Fruit fly (Drosophila melanogaster) whole organism, embryonic: Measurements from ENCODE around the gene CG42307.

Experiments used
- ATbp ChIP-seq: fragments of 200-800 bp; sonication (Bioruptor generic); optimal IDR thresholded peaks from 2 replicates; lab custom pipeline; 2017; ENCODE audit warnings: missing biosample characterization, mild to moderate bottlenecking, missing genetic modification characterization, missing genetic modification reagents
- B-H2 ChIP-seq: fragments of 200-800 bp; sonication (Bioruptor generic); optimal IDR thresholded peaks from 2 replicates; lab custom pipeline; 2018; ENCODE audit warnings: missing biosample characterization, mild to moderate bottlenecking, missing genetic modification characterization
- CG10565 ChIP-seq: fragments of 200-800 bp; sonication (Bioruptor generic); optimal IDR thresholded peaks from 3 replicates; lab custom pipeline; 2016; ENCODE audit warnings: missing biosample characterization, mild to moderate bottlenecking, missing genetic modification characterization
- CG12071 ChIP-seq: fragments of 200-800 bp; sonication (Bioruptor generic); optimal IDR thresholded peaks from 3 replicates; lab custom pipeline; 2018; ENCODE audit warnings: missing biosample characterization, mild to moderate bottlenecking, missing genetic modification characterization
- CG13123 ChIP-seq: fragments of 200-800 bp; sonication (Bioruptor generic); optimal IDR thresholded peaks from 2 replicates; lab custom pipeline; 2016; ENCODE audit warnings: missing biosample characterization, missing genetic modification characterization
- CG14014 ChIP-seq: fragments of 200-800 bp; sonication (Bioruptor generic); IDR thresholded peaks from 2 replicates; pipeline ENCODE4 v1.3.6; 2022; ENCODE audit warnings: missing biosample characterization, missing genetic modification characterization
- CG16863 ChIP-seq: fragments of 200-800 bp; sonication (Bioruptor generic); optimal IDR thresholded peaks from 3 replicates; lab custom pipeline; 2016; ENCODE audit warnings: missing biosample characterization, missing genetic modification characterization
- CG30403 ChIP-seq: fragments of 200-800 bp; sonication (Bioruptor generic); optimal IDR thresholded peaks from 3 replicates; lab custom pipeline; 2016; ENCODE audit warnings: missing biosample characterization, missing genetic modification characterization
- CG4424 ChIP-seq: fragments of 200-800 bp; sonication (Bioruptor generic); optimal IDR thresholded peaks from 3 replicates; lab custom pipeline; 2016; ENCODE audit warnings: missing biosample characterization, missing genetic modification characterization
- CG4854 ChIP-seq: fragments of 200-800 bp; sonication (Bioruptor generic); optimal IDR thresholded peaks from 2 replicates; lab custom pipeline; 2016; ENCODE audit warnings: missing biosample characterization, missing genetic modification characterization, inconsistent platforms
- CG7786 ChIP-seq: fragments of 200-800 bp; sonication (Bioruptor generic); optimal IDR thresholded peaks from 2 replicates; lab custom pipeline; 2016; ENCODE audit warnings: missing biosample characterization, missing genetic modification characterization
- CG7928 ChIP-seq: fragments of 200-800 bp; sonication (Bioruptor generic); optimal IDR thresholded peaks from 2 replicates; lab custom pipeline; 2017; ENCODE audit warnings: missing biosample characterization, mild to moderate bottlenecking, missing genetic modification characterization
- CG9437 ChIP-seq: fragments of 200-800 bp; sonication (Bioruptor generic); optimal IDR thresholded peaks from 2 replicates; lab custom pipeline; 2018; ENCODE audit warnings: missing biosample characterization, mild to moderate bottlenecking, missing genetic modification characterization
- CHES-1-like ChIP-seq: fragments of 200-800 bp; sonication (Bioruptor generic); optimal IDR thresholded peaks from 2 replicates; lab custom pipeline; 2016; ENCODE audit warnings: missing biosample characterization, missing genetic modification characterization
- Camta ChIP-seq: fragments of 200-800 bp; sonication (Bioruptor generic); optimal IDR thresholded peaks from 2 replicates; lab custom pipeline; 2016; ENCODE audit warnings: missing biosample characterization, missing genetic modification characterization
- CrebB ChIP-seq: fragments of 200-800 bp; sonication (Bioruptor generic); optimal IDR thresholded peaks from 3 replicates; lab custom pipeline; 2018; ENCODE audit warnings: missing biosample characterization, mild to moderate bottlenecking, missing genetic modification characterization
- Fer1 ChIP-seq: fragments of 200-800 bp; sonication (Bioruptor generic); optimal IDR thresholded peaks from 2 replicates; lab custom pipeline; 2017; ENCODE audit warnings: missing biosample characterization, mild to moderate bottlenecking, missing genetic modification characterization
- Hmr ChIP-seq: fragments of 200-800 bp; sonication (Bioruptor generic); optimal IDR thresholded peaks from 3 replicates; lab custom pipeline; 2017; ENCODE audit warnings: mild to moderate bottlenecking, missing biosample characterization, missing genetic modification reagents, missing genetic modification characterization
- Max ChIP-seq: fragments of 200-800 bp; sonication (Bioruptor generic); optimal IDR thresholded peaks from 2 replicates; lab custom pipeline; 2016; ENCODE audit warnings: missing biosample characterization, mild to moderate bottlenecking, missing genetic modification characterization
- Med ChIP-seq: fragments of 200-800 bp; sonication (Bioruptor generic); peaks from one replicate; lab custom pipeline; 2016; ENCODE audit warnings: missing biosample characterization, missing genetic modification characterization, mild to moderate bottlenecking, inconsistent platforms, moderate library complexity
- NFAT ChIP-seq: fragments of 200-800 bp; sonication (Bioruptor generic); IDR thresholded peaks from 2 replicates; pipeline ENCODE4 v1.3.6; 2022; ENCODE audit warnings: missing biosample characterization, missing genetic modification characterization
- NK7.1 ChIP-seq: fragments of 200-800 bp; sonication (Bioruptor generic); optimal IDR thresholded peaks from 3 replicates; lab custom pipeline; 2016; ENCODE audit warnings: missing biosample characterization, missing genetic modification characterization
- Nf-YA ChIP-seq: fragments of 200-800 bp; sonication (Bioruptor generic); IDR thresholded peaks from 2 replicates; pipeline ENCODE4 v1.3.6; 2022; ENCODE audit warnings: missing biosample characterization, missing genetic modification characterization
- Oaz ChIP-seq: fragments of 200-800 bp; sonication (Bioruptor generic); IDR thresholded peaks from 2 replicates; pipeline ENCODE4 v1.3.6; 2022; ENCODE audit warnings: missing biosample characterization, missing genetic modification characterization
- Opbp ChIP-seq: fragments of 200-800 bp; sonication (Bioruptor generic); IDR thresholded peaks from 3 replicates; pipeline ENCODE4 v1.3.6; 2022; ENCODE audit warnings: missing biosample characterization, missing genetic modification characterization; ENCODE audit not compliant: partially characterized antibody
- Rfx ChIP-seq: fragments of 200-800 bp; sonication (Bioruptor generic); IDR thresholded peaks from 2 replicates; pipeline ENCODE4 v1.3.6; 2022; ENCODE audit warnings: missing biosample characterization, missing genetic modification characterization
- Scr ChIP-seq: fragments of 200-800 bp; sonication (Bioruptor generic); IDR thresholded peaks from 2 replicates; pipeline ENCODE4 v1.3.6; 2022; ENCODE audit warnings: missing biosample characterization, missing genetic modification characterization; ENCODE audit not compliant: partially characterized antibody
- Sin3A ChIP-seq: fragments of >200 bp; optimal IDR thresholded peaks from 2 replicates; lab custom pipeline; 2018
- btn ChIP-seq: fragments of 200-800 bp; sonication (Bioruptor generic); optimal IDR thresholded peaks from 2 replicates; lab custom pipeline; 2016; ENCODE audit warnings: missing biosample characterization, missing genetic modification characterization
- crc ChIP-seq: fragments of 200-800 bp; sonication (Bioruptor generic); optimal IDR thresholded peaks from 2 replicates; lab custom pipeline; 2016; ENCODE audit warnings: missing biosample characterization, missing genetic modification characterization
- croc ChIP-seq: fragments of 200-800 bp; sonication (Bioruptor generic); conservative IDR thresholded peaks from 3 replicates; pipeline ENCODE4 v1.3.6; 2022; ENCODE audit warnings: missing biosample characterization, missing genetic modification characterization
- cwo ChIP-seq: fragments of 200-800 bp; sonication (Bioruptor generic); optimal IDR thresholded peaks from 3 replicates; lab custom pipeline; 2017; ENCODE audit warnings: missing biosample characterization, missing genetic modification characterization, mild to moderate bottlenecking, moderate library complexity, missing genetic modification reagents
- dpn ChIP-seq, 2 experiments: fragments of 200-800 bp; sonication (Bioruptor generic); optimal IDR thresholded peaks; 3 replicates each; lab custom pipeline; 2016; ENCODE audit warnings: missing biosample characterization in 2 of 2, missing genetic modification characterization in 2 of 2
- fd102C ChIP-seq: fragments of 200-800 bp; sonication (Bioruptor generic); optimal IDR thresholded peaks from 2 replicates; lab custom pipeline; 2018; ENCODE audit warnings: missing biosample characterization, mild to moderate bottlenecking, missing genetic modification characterization, moderate library complexity
- ham ChIP-seq: fragments of 200-800 bp; sonication (Bioruptor generic); IDR thresholded peaks from 2 replicates; pipeline ENCODE4 v1.3.6; 2022; ENCODE audit warnings: missing biosample characterization, missing genetic modification characterization
- hbn ChIP-seq: fragments of 200-800 bp; sonication (Bioruptor generic); IDR thresholded peaks from 2 replicates; pipeline ENCODE4 v1.3.6; 2022; ENCODE audit warnings: missing biosample characterization, missing genetic modification characterization; ENCODE audit not compliant: partially characterized antibody
- jigr1 ChIP-seq: fragments of 200-800 bp; sonication (Bioruptor generic); IDR thresholded peaks from 3 replicates; pipeline ENCODE4 v1.3.6; 2022; ENCODE audit warnings: missing biosample characterization, missing genetic modification characterization
- lola ChIP-seq, 3 experiments: fragments of >200 bp in 2 of 3; fragments of 200-800 bp in 1 of 3; sonication (Bioruptor generic) in 1 of 3; optimal IDR thresholded peaks; 2 replicates each; lab custom pipeline; 2017 to 2019; ENCODE audit warnings: missing biosample characterization in 3 of 3, missing genetic modification characterization in 3 of 3, mild to moderate bottlenecking in 1 of 3, moderate library complexity in 1 of 3
- maf-S ChIP-seq: fragments of 200-800 bp; sonication (Bioruptor generic); optimal IDR thresholded peaks from 2 replicates; lab custom pipeline; 2016; ENCODE audit warnings: missing biosample characterization, missing genetic modification characterization
- nom ChIP-seq: fragments of 200-800 bp; sonication (Bioruptor generic); optimal IDR thresholded peaks from 2 replicates; lab custom pipeline; 2017; ENCODE audit warnings: missing biosample characterization, missing genetic modification characterization, mild to moderate bottlenecking, moderate library complexity, missing genetic modification reagents
- oc ChIP-seq: fragments of 200-800 bp; sonication (Bioruptor generic); optimal IDR thresholded peaks from 2 replicates; lab custom pipeline; 2018; ENCODE audit warnings: missing biosample characterization, mild to moderate bottlenecking, missing genetic modification characterization, moderate library complexity
- org-1 ChIP-seq: fragments of 200-800 bp; sonication (Bioruptor generic); optimal IDR thresholded peaks from 2 replicates; lab custom pipeline; 2017; ENCODE audit warnings: missing biosample characterization, missing genetic modification characterization
- pan ChIP-seq, 4 experiments: fragments of >200 bp in 3 of 4; fragments of 200-800 bp in 1 of 4; sonication (Bioruptor generic) in 1 of 4; optimal IDR thresholded peaks in 3 of 4; IDR thresholded peaks in 1 of 4; 2 replicates each; pipeline versions ENCODE4 v1.3.6 to Lab custom; 2017 to 2022; ENCODE audit warnings: missing biosample characterization in 2 of 4, missing genetic modification characterization in 2 of 4, mixed read lengths in 1 of 4
- sens-2 ChIP-seq: fragments of 200-800 bp; sonication (Bioruptor generic); IDR thresholded peaks from 2 replicates; pipeline ENCODE4 v1.3.6; 2022; ENCODE audit warnings: missing biosample characterization, missing genetic modification characterization
- shn ChIP-seq: fragments of 200-800 bp; sonication (Bioruptor generic); optimal IDR thresholded peaks from 3 replicates; lab custom pipeline; 2016; ENCODE audit warnings: missing biosample characterization, missing genetic modification characterization
- sim ChIP-seq: fragments of 200-800 bp; sonication (Bioruptor generic); IDR thresholded peaks from 2 replicates; pipeline ENCODE4 v1.3.6; 2022; ENCODE audit warnings: missing biosample characterization, missing genetic modification characterization
- sob ChIP-seq: fragments of 200-800 bp; sonication (Bioruptor generic); IDR thresholded peaks from 2 replicates; pipeline ENCODE4 v1.3.6; 2022; ENCODE audit warnings: missing biosample characterization, missing genetic modification characterization
- toy ChIP-seq: fragments of 200-800 bp; sonication (Bioruptor generic); IDR thresholded peaks from 2 replicates; pipeline ENCODE4 v1.3.6; 2022; ENCODE audit warnings: missing biosample characterization, missing genetic modification characterization
- usp ChIP-seq: fragments of >200 bp; optimal IDR thresholded peaks from 2 replicates; lab custom pipeline; 2017; ENCODE audit warnings: missing biosample characterization, missing genetic modification characterization

The CG42307 gene

dm6 chr3L:7381359-7381976 is 52.5 kb downstream of the CG42307 start, which contains the start of the genes SMSr and smid (continued):
- no peak for TF ChIP-seq pan (optimal IDR thresholded peaks at IDR 0.05; lab: Kevin White, UChicago)
- peak in 1 of 2 experiments; percentile 47 for TF ChIP-seq pan (GFP tag; optimal IDR thresholded peaks at IDR 0.05 in 1 of 2, IDR thresholded peaks at IDR 0.05 in 1 of 2)
- peak; percentile 26 for TF ChIP-seq cwo (GFP tag; lab: Kevin White, UChicago)
- no peak for TF ChIP-seq CG12071 (GFP tag; lab: Kevin White, UChicago)
- no peak for TF ChIP-seq CG10565 (GFP tag; lab: Kevin White, UChicago)
- peak; percentile 75 for TF ChIP-seq Hmr
- TF ChIP-seq Med (GFP tag; lab: Kevin White, UChicago): peak; percentile 83
- TF ChIP-seq sim (GFP tag; lab: Robert Waterston, UW): no peak
- TF ChIP-seq fd102C (GFP tag; lab: Kevin White, UChicago): no peak
- no peak; the same call in 2 of the 3 replicates for TF ChIP-seq croc (GFP tag; lab: Robert Waterston, UW)
- TF ChIP-seq CrebB (tag; lab: Kevin White, UChicago): peak; percentile 2
- TF ChIP-seq CG7928 (GFP tag; lab: Kevin White, UChicago): no peak
- peak; percentile 52 for TF ChIP-seq sob (GFP tag; lab: Robert Waterston, UW)
- TF ChIP-seq btn: no peak
- no peak for TF ChIP-seq CHES-1-like (GFP tag; lab: Kevin White, UChicago)
- no peak; the same call in 1 of the 2 replicates for TF ChIP-seq CG14014
- TF ChIP-seq Opbp (GFP tag; lab: Robert Waterston, UW): peak; percentile 66
- TF ChIP-seq usp (GFP tag; lab: Kevin White, UChicago): no peak
- TF ChIP-seq jigr1 (GFP tag; lab: Robert Waterston, UW): no peak
- TF ChIP-seq lola (GFP tag; optimal IDR thresholded peaks at IDR 0.05; lab: Kevin White, UChicago): peak in 2 of 3 experiments; percentile 61 to 65
- peak; percentile 35 for TF ChIP-seq shn
- TF ChIP-seq Nf-YA (GFP tag; lab: Robert Waterston, UW): 0 out of 2 replicates have a peak, but pooled peaks have one; percentile 27
- TF ChIP-seq NFAT (GFP tag; lab: Robert Waterston, UW): no peak
- peak; percentile 4 for TF ChIP-seq org-1 (GFP tag; lab: Kevin White, UChicago)
- 0 out of 2 replicates have a peak, but pooled peaks have one; percentile 22 for TF ChIP-seq sens-2 (GFP tag; lab: Robert Waterston, UW)
- TF ChIP-seq CG30403 (GFP tag; lab: Kevin White, UChicago): peak; percentile 79
- TF ChIP-seq NK7.1 (GFP tag; lab: Kevin White, UChicago): no peak
- TF ChIP-seq Rfx: peak; percentile 71
- peak; percentile 23 for TF ChIP-seq B-H2 (GFP tag; lab: Kevin White, UChicago)
- peak; percentile 44 for TF ChIP-seq maf-S
- TF ChIP-seq CG4424 (GFP tag; lab: Kevin White, UChicago): peak; percentile 42
- peak; percentile 33 for TF ChIP-seq CG7786 (GFP tag; lab: Kevin White, UChicago)
- TF ChIP-seq Camta (GFP tag; lab: Kevin White, UChicago): peak; percentile 69
- peak; percentile 38 for TF ChIP-seq nom (GFP tag; lab: Kevin White, UChicago)
- TF ChIP-seq toy (GFP tag; lab: Robert Waterston, UW): no peak
- TF ChIP-seq Sin3A (lab: Kevin White, UChicago): peak; percentile 98
- no peak for TF ChIP-seq ATbp (GFP tag; lab: Kevin White, UChicago)
- TF ChIP-seq CG13123 (GFP tag; lab: Kevin White, UChicago): peak; percentile 23
- TF ChIP-seq Scr (GFP tag; lab: Robert Waterston, UW): peak; percentile 92
- peak; percentile 63 to 65 for TF ChIP-seq dpn (GFP tag; optimal IDR thresholded peaks at IDR 0.05; lab: Kevin White, UChicago)
- TF ChIP-seq hbn (GFP tag; lab: Robert Waterston, UW): peak; percentile 71; the same call in 1 of the 2 replicates
- TF ChIP-seq CG16863 (GFP tag; lab: Kevin White, UChicago): peak; percentile 21
- no peak for TF ChIP-seq oc (tag; lab: Kevin White, UChicago)
- peak; percentile 52 for TF ChIP-seq CG4854
- peak; percentile 33 for TF ChIP-seq Fer1 (GFP tag; lab: Kevin White, UChicago)
- TF ChIP-seq crc (GFP tag; lab: Kevin White, UChicago): peak; percentile 15
- no peak for TF ChIP-seq ham (GFP tag; lab: Robert Waterston, UW)
- TF ChIP-seq CG9437: peak; percentile 45
- no peak for TF ChIP-seq Oaz (GFP tag; lab: Robert Waterston, UW)
- peak; percentile 74 for TF ChIP-seq Max (GFP tag; lab: Kevin White, UChicago)
